Worm (Caenorhabditis elegans) whole organism, midembryonic: ENCODE results near the gene hrg-2.
"Not testable (repeated sequence)": the region's sequence is repeated elsewhere in the genome, so short reads cannot be mapped to it uniquely, and the experiment has no call there.

Source experiments
- T22C8.4 ChIP-seq: fragments of 200-800 bp; sonication (Bioruptor generic); IDR thresholded peaks from 2 replicates; pipeline ENCODE4 v1.3.6; 2022; ENCODE audit warnings: missing genetic modification characterization, missing compliant biosample characterization
- cog-1 ChIP-seq: sonication (generic microtip); optimal IDR thresholded peaks from 2 replicates; lab custom pipeline; 2016; ENCODE audit warnings: missing genetic modification characterization, missing compliant biosample characterization
- flt-1 ChIP-seq: fragments of 200-800 bp; sonication (Bioruptor generic); IDR thresholded peaks from 2 replicates; pipeline ENCODE4 v1.3.6; 2022; ENCODE audit warnings: missing genetic modification characterization, missing compliant biosample characterization
- klf-2 ChIP-seq: fragments of 200-800 bp; sonication (Bioruptor generic); conservative IDR thresholded peaks from 2 replicates; pipeline ENCODE4 v1.3.6; 2022; ENCODE audit warnings: missing genetic modification reagents, missing genetic modification characterization, missing compliant biosample characterization
- med-1 ChIP-seq: sonication (generic microtip); optimal IDR thresholded peaks from 2 replicates; lab custom pipeline; 2017; ENCODE audit warnings: missing genetic modification characterization, mild to moderate bottlenecking, missing compliant biosample characterization, antibody characterized with exemption, missing genetic modification reagents; ENCODE audit not compliant: insufficient read depth
- ref-1 ChIP-seq: fragments of 200-800 bp; sonication (Bioruptor generic); conservative IDR thresholded peaks from 2 replicates; pipeline ENCODE4 v1.3.6; 2022; ENCODE audit warnings: missing genetic modification reagents, missing genetic modification characterization, missing compliant biosample characterization
- tab-1 ChIP-seq: fragments of 200-800 bp; sonication (Bioruptor generic); IDR thresholded peaks from 2 replicates; pipeline ENCODE4 v1.3.6; 2022; ENCODE audit warnings: missing genetic modification characterization, missing compliant biosample characterization
- ztf-23 ChIP-seq: fragments of 200-800 bp; sonication (Bioruptor generic); IDR thresholded peaks from 2 replicates; pipeline ENCODE4 v1.3.6; 2022; ENCODE audit warnings: missing genetic modification reagents, missing genetic modification characterization, missing compliant biosample characterization
- ztf-29 ChIP-seq: fragments of 200-800 bp; sonication (Bioruptor generic); IDR thresholded peaks from 2 replicates; pipeline ENCODE4 v1.3.6; 2022; ENCODE audit warnings: missing genetic modification reagents, missing genetic modification characterization, missing compliant biosample characterization

The hrg-2 gene

ce11 chrV:12397545-12397944, 12.8 kb downstream of the hrg-2 start, which contains the start of gene K01D12.5:
Gene K01D12.5 (plus strand): TSS chrV:12397845.
- no peak for TF ChIP-seq med-1 (GFP tag; lab: Kevin White, UChicago)
- no peak for TF ChIP-seq T22C8.4 (GFP tag; lab: Robert Waterston, UW)

- TF ChIP-seq med-1 (GFP tag; lab: Kevin White, UChicago) (no peak), tab-1 (no peak), T22C8.4 (GFP tag; lab: Robert Waterston, UW) (no peak), klf-2 (no peak), ztf-23 (GFP tag; lab: Robert Waterston, UW) (no peak), ztf-29 (GFP tag; lab: Robert Waterston, UW) (no peak), flt-1 (GFP tag; lab: Robert Waterston, UW) (no peak), cog-1 (no peak), ref-1 (GFP tag; lab: Robert Waterston, UW) (no peak)
These were observed 14.6 kb downstream of the hrg-2 start, which contains the start of gene twk-14 for ce11 chrV:12395699-12396098. Gene twk-14 (minus strand): TSS chrV:12395706.

ce11 chrV:12386154-12386553, 24.2 kb downstream of the hrg-2 start, which contains the start of gene K01D12.15:
Gene K01D12.15 (plus strand): TSS chrV:12386454.
- TF ChIP-seq klf-2 (no peak), cog-1 (no peak), T22C8.4 (GFP tag; lab: Robert Waterston, UW) (no peak), ztf-23 (GFP tag; lab: Robert Waterston, UW) (no peak), ztf-29 (GFP tag; lab: Robert Waterston, UW) (no peak), tab-1 (no peak), ref-1 (GFP tag; lab: Robert Waterston, UW) (no peak), flt-1 (GFP tag; lab: Robert Waterston, UW) (no peak), med-1 (GFP tag; lab: Kevin White, UChicago) (no peak)

ce11 chrV:12377256-12377655, 33.1 kb downstream of the hrg-2 start, which contains the start of gene K01D12.1:
Gene K01D12.1 (plus strand): TSS chrV:12377556.
- TF ChIP-seq klf-2 (no peak), T22C8.4 (GFP tag; lab: Robert Waterston, UW) (no peak), tab-1 (no peak), ztf-29 (GFP tag; lab: Robert Waterston, UW) (no peak), flt-1 (GFP tag; lab: Robert Waterston, UW) (no peak), cog-1 (no peak), ztf-23 (GFP tag; lab: Robert Waterston, UW) (no peak), ref-1 (GFP tag; lab: Robert Waterston, UW) (no peak), med-1 (GFP tag; lab: Kevin White, UChicago) (no peak)

- TF ChIP-seq ref-1, ztf-23, ztf-29 (GFP tag; lab: Robert Waterston, UW): not testable (repeated sequence)
These were observed 36.1 kb downstream of the hrg-2 start, which contains the start of gene F23H12.10 for ce11 chrV:12374252-12374651. Gene F23H12.10 (minus strand): TSS chrV:12374263.

- TF ChIP-seq ztf-23 (GFP tag; lab: Robert Waterston, UW): no peak
- TF ChIP-seq med-1 (GFP tag; lab: Kevin White, UChicago): no peak
- no peak for TF ChIP-seq ref-1 (GFP tag; lab: Robert Waterston, UW)
- TF ChIP-seq T22C8.4 (GFP tag; lab: Robert Waterston, UW): no peak
- no peak for TF ChIP-seq ztf-29 (GFP tag; lab: Robert Waterston, UW)
- TF ChIP-seq cog-1: no peak
- TF ChIP-seq tab-1: no peak
These were observed 38.9 kb downstream of the hrg-2 start, which contains the start of gene F23H12.7 for ce11 chrV:12371386-12371785. Gene F23H12.7 (plus strand): TSS chrV:12371686.

ce11 chrV:12369437-12369836, 40.9 kb downstream of the hrg-2 start, which contains the start of gene gcy-13:
Gene gcy-13 (minus strand): TSS chrV:12369537.
- TF ChIP-seq med-1 (GFP tag; lab: Kevin White, UChicago) (no peak), cog-1 (no peak), flt-1 (GFP tag; lab: Robert Waterston, UW) (no peak), ztf-29 (GFP tag; lab: Robert Waterston, UW) (no peak), ztf-23 (GFP tag; lab: Robert Waterston, UW) (no peak), klf-2 (no peak), T22C8.4 (GFP tag; lab: Robert Waterston, UW) (no peak), ref-1 (GFP tag; lab: Robert Waterston, UW) (no peak), tab-1 (no peak)

- TF ChIP-seq cog-1 (no peak), klf-2 (no peak), ztf-23 (GFP tag; lab: Robert Waterston, UW) (no peak), tab-1 (no peak), ztf-29 (GFP tag; lab: Robert Waterston, UW) (no peak), flt-1 (GFP tag; lab: Robert Waterston, UW) (no peak), ref-1 (GFP tag; lab: Robert Waterston, UW) (no peak), med-1 (GFP tag; lab: Kevin White, UChicago) (no peak), T22C8.4 (GFP tag; lab: Robert Waterston, UW) (no peak)
These were observed 45.2 kb downstream of the hrg-2 start, which contains the start of gene fipr-2 for ce11 chrV:12365104-12365503. Gene fipr-2 (plus strand): TSS chrV:12365348.

ce11 chrV:12361644-12362043, 48.7 kb downstream of the hrg-2 start, which contains the start of gene fipr-1:
Gene fipr-1 (minus strand): TSS chrV:12361744.
- TF ChIP-seq tab-1: no peak
- TF ChIP-seq med-1 (GFP tag; lab: Kevin White, UChicago): no peak
- no peak for TF ChIP-seq ztf-29 (GFP tag; lab: Robert Waterston, UW)
- no peak for TF ChIP-seq klf-2
- no peak for TF ChIP-seq ztf-23 (GFP tag; lab: Robert Waterston, UW)
- no peak for TF ChIP-seq T22C8.4 (GFP tag; lab: Robert Waterston, UW)
- no peak for TF ChIP-seq cog-1
- TF ChIP-seq flt-1 (GFP tag; lab: Robert Waterston, UW): no peak
- no peak for TF ChIP-seq ref-1 (GFP tag; lab: Robert Waterston, UW)
